Fruit fly (Drosophila melanogaster) whole organism, embryonic: ENCODE results near the gene CycB3.
A peak's percentile ranks its signal among the peaks of the same experiment; 100 is the strongest.

Source experiments
- CG10543 ChIP-seq: fragments of 200-800 bp; sonication (Bioruptor generic); optimal IDR thresholded peaks from 3 replicates; lab custom pipeline; 2017; ENCODE audit warnings: missing biosample characterization, mild to moderate bottlenecking, missing genetic modification characterization, moderate library complexity
- CG11456 ChIP-seq: fragments of 200-800 bp; sonication (Bioruptor generic); IDR thresholded peaks from 3 replicates; pipeline ENCODE4 v1.3.6; 2022; ENCODE audit warnings: missing biosample characterization, missing genetic modification characterization
- CG11695 ChIP-seq: fragments of 200-800 bp; sonication (Bioruptor generic); IDR thresholded peaks from 3 replicates; pipeline ENCODE4 v1.3.6; 2022; ENCODE audit warnings: missing biosample characterization, missing genetic modification characterization
- CG12104 ChIP-seq: fragments of 200-800 bp; sonication (Bioruptor generic); optimal IDR thresholded peaks from 3 replicates; lab custom pipeline; 2016; ENCODE audit warnings: missing biosample characterization, missing genetic modification characterization
- CG12299 ChIP-seq: fragments of 200-800 bp; sonication (Bioruptor generic); optimal IDR thresholded peaks from 2 replicates; lab custom pipeline; 2018; ENCODE audit warnings: missing biosample characterization, mild to moderate bottlenecking, missing genetic modification characterization
- CG1233 ChIP-seq: fragments of 200-800 bp; sonication (Bioruptor generic); optimal IDR thresholded peaks from 4 replicates; lab custom pipeline; 2018; ENCODE audit warnings: missing biosample characterization, mild to moderate bottlenecking, missing genetic modification characterization
- CG14667 ChIP-seq: fragments of 200-800 bp; sonication (Bioruptor generic); IDR thresholded peaks from 2 replicates; pipeline ENCODE4 v1.3.6; 2022; ENCODE audit warnings: missing biosample characterization, missing genetic modification characterization
- CG14965 ChIP-seq: fragments of 200-800 bp; sonication (Bioruptor generic); optimal IDR thresholded peaks from 2 replicates; lab custom pipeline; 2016; ENCODE audit warnings: missing biosample characterization, missing genetic modification characterization, borderline replicate concordance
- CG15479 ChIP-seq: fragments of 200-800 bp; sonication (Bioruptor generic); optimal IDR thresholded peaks from 3 replicates; lab custom pipeline; 2019; ENCODE audit warnings: missing biosample characterization, mild to moderate bottlenecking, missing genetic modification characterization, moderate library complexity
- CG1832 ChIP-seq: fragments of 200-800 bp; sonication (Bioruptor generic); optimal IDR thresholded peaks from 2 replicates; lab custom pipeline; 2017; ENCODE audit warnings: missing biosample characterization, mild to moderate bottlenecking, missing genetic modification characterization, inconsistent platforms
- CG30403 ChIP-seq: fragments of 200-800 bp; sonication (Bioruptor generic); optimal IDR thresholded peaks from 3 replicates; lab custom pipeline; 2016; ENCODE audit warnings: missing biosample characterization, missing genetic modification characterization
- CG32767 ChIP-seq: fragments of 200-800 bp; sonication (Bioruptor generic); IDR thresholded peaks from 2 replicates; pipeline ENCODE4 v1.3.6; 2022; ENCODE audit warnings: missing biosample characterization, missing genetic modification characterization
- CG33213 ChIP-seq: fragments of 200-800 bp; sonication (Bioruptor generic); optimal IDR thresholded peaks from 3 replicates; lab custom pipeline; 2016; ENCODE audit warnings: missing biosample characterization, missing genetic modification characterization
- CG3995 ChIP-seq: fragments of 200-800 bp; sonication (Bioruptor generic); optimal IDR thresholded peaks from 3 replicates; lab custom pipeline; 2016; ENCODE audit warnings: missing biosample characterization, missing genetic modification characterization
- CG4424 ChIP-seq: fragments of 200-800 bp; sonication (Bioruptor generic); optimal IDR thresholded peaks from 3 replicates; lab custom pipeline; 2016; ENCODE audit warnings: missing biosample characterization, missing genetic modification characterization
- CG6175 ChIP-seq: fragments of 200-800 bp; sonication (Bioruptor generic); IDR thresholded peaks from 3 replicates; pipeline ENCODE4 v1.3.6; 2022; ENCODE audit warnings: missing biosample characterization, missing genetic modification characterization
- Dp ChIP-seq: fragments of 200-800 bp; sonication (Bioruptor generic); optimal IDR thresholded peaks from 2 replicates; lab custom pipeline; 2018; ENCODE audit warnings: missing biosample characterization, mild to moderate bottlenecking, missing genetic modification characterization, moderate library complexity
- Drgx ChIP-seq: fragments of 200-800 bp; sonication (Bioruptor generic); IDR thresholded peaks from 2 replicates; pipeline ENCODE4 v1.3.6; 2022; ENCODE audit warnings: missing biosample characterization, missing genetic modification characterization
- ERR ChIP-seq: fragments of 200-800 bp; sonication (Bioruptor generic); optimal IDR thresholded peaks from 2 replicates; lab custom pipeline; 2016; ENCODE audit warnings: missing biosample characterization, missing genetic modification characterization
- Eip74EF ChIP-seq, 2 experiments: fragments of 200-800 bp in 1 of 2; fragments of >200 bp in 1 of 2; sonication (Bioruptor generic) in 1 of 2; optimal IDR thresholded peaks; 2 replicates each; lab custom pipeline; 2017 to 2019; ENCODE audit warnings: missing biosample characterization in 2 of 2, missing genetic modification characterization in 2 of 2, mild to moderate bottlenecking in 1 of 2, moderate library complexity in 1 of 2
- Fer2 ChIP-seq: fragments of 200-800 bp; sonication (Bioruptor generic); optimal IDR thresholded peaks from 2 replicates; lab custom pipeline; 2018; ENCODE audit warnings: missing biosample characterization, mild to moderate bottlenecking, missing genetic modification characterization, moderate library complexity
- Hmr ChIP-seq: fragments of 200-800 bp; sonication (Bioruptor generic); optimal IDR thresholded peaks from 3 replicates; lab custom pipeline; 2017; ENCODE audit warnings: mild to moderate bottlenecking, missing biosample characterization, missing genetic modification reagents, missing genetic modification characterization
- Hr51 ChIP-seq, 2 experiments: fragments of 200-800 bp; sonication (Bioruptor generic); optimal IDR thresholded peaks; 2 replicates in 1 of 2; 3 replicates in 1 of 2; lab custom pipeline; 2016 to 2018; ENCODE audit warnings: missing biosample characterization in 2 of 2, missing genetic modification characterization in 2 of 2, mild to moderate bottlenecking in 1 of 2, moderate library complexity in 1 of 2
- Lhr ChIP-seq: fragments of 200-800 bp; sonication (Bioruptor generic); optimal IDR thresholded peaks from 3 replicates; lab custom pipeline; 2017; ENCODE audit warnings: mild to moderate bottlenecking, missing biosample characterization, missing genetic modification reagents, missing genetic modification characterization
- PHDP ChIP-seq: fragments of 200-800 bp; sonication (Bioruptor generic); optimal IDR thresholded peaks from 3 replicates; lab custom pipeline; 2018; ENCODE audit warnings: missing biosample characterization, mild to moderate bottlenecking, missing genetic modification characterization, moderate library complexity
- Ravus ChIP-seq: fragments of 200-800 bp; sonication (Bioruptor generic); IDR thresholded peaks from 2 replicates; pipeline ENCODE4 v1.3.6; 2022; ENCODE audit warnings: missing biosample characterization, missing genetic modification characterization
- Scr ChIP-seq: fragments of 200-800 bp; sonication (Bioruptor generic); IDR thresholded peaks from 2 replicates; pipeline ENCODE4 v1.3.6; 2022; ENCODE audit warnings: missing biosample characterization, missing genetic modification characterization; ENCODE audit not compliant: partially characterized antibody
- Side ChIP-seq: fragments of 200-800 bp; sonication (Bioruptor generic); optimal IDR thresholded peaks from 2 replicates; lab custom pipeline; 2016; ENCODE audit warnings: missing biosample characterization, missing genetic modification characterization
- Sox100B ChIP-seq: fragments of 200-800 bp; sonication (Bioruptor generic); optimal IDR thresholded peaks from 3 replicates; lab custom pipeline; 2018; ENCODE audit warnings: missing biosample characterization, mild to moderate bottlenecking, missing genetic modification characterization
- Taf1 ChIP-seq: fragments of 200-800 bp; sonication (Bioruptor generic); IDR thresholded peaks from 2 replicates; pipeline ENCODE4 v1.3.6; 2022; ENCODE audit warnings: missing biosample characterization, missing genetic modification characterization
- abd-A ChIP-seq: fragments of 200-800 bp; sonication (Bioruptor generic); optimal IDR thresholded peaks from 3 replicates; lab custom pipeline; 2019; ENCODE audit warnings: missing biosample characterization, mild to moderate bottlenecking, missing genetic modification characterization, moderate library complexity
- chinmo ChIP-seq: fragments of 200-800 bp; sonication (Bioruptor generic); IDR thresholded peaks from 4 replicates; pipeline ENCODE4 v1.3.6; 2022; ENCODE audit warnings: missing biosample characterization, missing genetic modification characterization; ENCODE audit not compliant: partially characterized antibody
- crc ChIP-seq: fragments of 200-800 bp; sonication (Bioruptor generic); optimal IDR thresholded peaks from 2 replicates; lab custom pipeline; 2016; ENCODE audit warnings: missing biosample characterization, missing genetic modification characterization
- croc ChIP-seq: fragments of 200-800 bp; sonication (Bioruptor generic); conservative IDR thresholded peaks from 3 replicates; pipeline ENCODE4 v1.3.6; 2022; ENCODE audit warnings: missing biosample characterization, missing genetic modification characterization
- dmrt11E ChIP-seq: fragments of 200-800 bp; sonication (Bioruptor generic); optimal IDR thresholded peaks from 3 replicates; lab custom pipeline; 2018; ENCODE audit warnings: missing biosample characterization, mild to moderate bottlenecking, missing genetic modification characterization, moderate library complexity
- ems ChIP-seq: fragments of 200-800 bp; sonication (Bioruptor generic); optimal IDR thresholded peaks from 3 replicates; lab custom pipeline; 2016; ENCODE audit warnings: missing biosample characterization, missing genetic modification characterization
- esg ChIP-seq: fragments of 200-800 bp; sonication (Bioruptor generic); conservative IDR thresholded peaks from 2 replicates; pipeline ENCODE4 v1.3.6; 2022; ENCODE audit warnings: missing biosample characterization, missing genetic modification characterization
- ewg ChIP-seq: fragments of 200-800 bp; sonication (Bioruptor generic); optimal IDR thresholded peaks from 3 replicates; lab custom pipeline; 2017; ENCODE audit warnings: mild to moderate bottlenecking, missing biosample characterization, missing genetic modification reagents, missing genetic modification characterization
- ftz-f1 ChIP-seq: fragments of 200-800 bp; sonication (Bioruptor generic); optimal IDR thresholded peaks from 2 replicates; lab custom pipeline; 2016; ENCODE audit warnings: missing biosample characterization, missing genetic modification characterization
- klu ChIP-seq: fragments of 200-800 bp; sonication (Bioruptor generic); IDR thresholded peaks from 2 replicates; pipeline ENCODE4 v1.3.6; 2022; ENCODE audit warnings: missing biosample characterization, missing genetic modification characterization
- nerfin-1 ChIP-seq: fragments of 200-800 bp; sonication (Bioruptor generic); optimal IDR thresholded peaks from 3 replicates; lab custom pipeline; 2019; ENCODE audit warnings: missing biosample characterization, mild to moderate bottlenecking, missing genetic modification characterization, moderate library complexity
- pros ChIP-seq: fragments of 200-800 bp; sonication (Bioruptor generic); optimal IDR thresholded peaks from 3 replicates; lab custom pipeline; 2019; ENCODE audit warnings: missing biosample characterization, mild to moderate bottlenecking, missing genetic modification characterization, moderate library complexity
- seq ChIP-seq: fragments of 200-800 bp; sonication (Bioruptor generic); IDR thresholded peaks from 2 replicates; pipeline ENCODE4 v1.3.6; 2022; ENCODE audit warnings: missing biosample characterization, missing genetic modification characterization
- sisA ChIP-seq: fragments of 200-800 bp; sonication (Bioruptor generic); IDR thresholded peaks from 2 replicates; pipeline ENCODE4 v1.3.6; 2022; ENCODE audit warnings: missing biosample characterization, missing genetic modification characterization
- stc ChIP-seq: fragments of 200-800 bp; sonication (Bioruptor generic); IDR thresholded peaks from 2 replicates; pipeline ENCODE4 v1.3.6; 2022; ENCODE audit warnings: missing biosample characterization, missing genetic modification characterization
- tin ChIP-seq: fragments of 200-800 bp; sonication (Bioruptor generic); optimal IDR thresholded peaks from 3 replicates; lab custom pipeline; 2016; ENCODE audit warnings: missing biosample characterization, missing genetic modification characterization
- trem ChIP-seq: fragments of 200-800 bp; optimal IDR thresholded peaks from 3 replicates; lab custom pipeline; 2019; ENCODE audit warnings: missing biosample characterization, mild to moderate bottlenecking, missing genetic modification characterization, moderate library complexity
- twi ChIP-seq: fragments of 200-800 bp; optimal IDR thresholded peaks from 2 replicates; lab custom pipeline; 2019; ENCODE audit warnings: missing biosample characterization, mild to moderate bottlenecking, missing genetic modification characterization, moderate library complexity
- usp ChIP-seq: fragments of >200 bp; optimal IDR thresholded peaks from 2 replicates; lab custom pipeline; 2017; ENCODE audit warnings: missing biosample characterization, missing genetic modification characterization

The CycB3 gene

dm6 chr3R:24893320-24893955 is 22.8 kb upstream of the CycB3 start (continued):
- peak; percentile 32 for TF ChIP-seq Lhr (GFP tag; lab: Kevin White, UChicago)
- no peak for TF ChIP-seq PHDP (tag; lab: Kevin White, UChicago)
- peak; percentile 81 for TF ChIP-seq nerfin-1
- TF ChIP-seq Side (GFP tag; lab: Kevin White, UChicago): no peak
- peak; percentile 93 for TF ChIP-seq Sox100B (GFP tag; lab: Kevin White, UChicago)
- no peak for TF ChIP-seq Dp (GFP tag; lab: Kevin White, UChicago)
- no peak for TF ChIP-seq CG10543 (GFP tag; lab: Kevin White, UChicago)
- peak; percentile 37 for TF ChIP-seq Fer2 (tag; lab: Kevin White, UChicago)
- TF ChIP-seq Drgx (GFP tag; lab: Robert Waterston, UW): peak; percentile 84
- TF ChIP-seq chinmo (GFP tag; lab: Robert Waterston, UW): peak; percentile 56; the same call in 1 of the 4 replicates
- peak; percentile 85 for TF ChIP-seq CG11695 (GFP tag; lab: Robert Waterston, UW)
- no peak for TF ChIP-seq ERR (GFP tag; lab: Kevin White, UChicago)
- no peak for TF ChIP-seq CG14965 (GFP tag; lab: Kevin White, UChicago)
- TF ChIP-seq CG12104 (GFP tag; lab: Kevin White, UChicago): peak; percentile 68
- no peak for TF ChIP-seq crc (GFP tag; lab: Kevin White, UChicago)
- TF ChIP-seq usp (GFP tag; lab: Kevin White, UChicago): no peak
- peak; percentile 52 for TF ChIP-seq tin (GFP tag; lab: Kevin White, UChicago)
- no peak for TF ChIP-seq Scr
- TF ChIP-seq Eip74EF (GFP tag; optimal IDR thresholded peaks at IDR 0.05; lab: Kevin White, UChicago): peak in 1 of 2 experiments; percentile 86
- no peak; the same call in 1 of the 2 replicates for TF ChIP-seq stc (GFP tag; lab: Robert Waterston, UW)
- 0 out of 2 replicates have a peak, but pooled peaks have one; percentile 45 for TF ChIP-seq seq (GFP tag; lab: Robert Waterston, UW)
- TF ChIP-seq CG1832 (GFP tag; lab: Kevin White, UChicago): no peak
- TF ChIP-seq CG1233: peak; percentile 74
- peak in 1 of 2 experiments; percentile 86 for TF ChIP-seq Hr51 (GFP tag; optimal IDR thresholded peaks at IDR 0.05; lab: Kevin White, UChicago)
- TF ChIP-seq CG4424 (GFP tag; lab: Kevin White, UChicago): peak; percentile 76
- TF ChIP-seq CG15479 (GFP tag; lab: Kevin White, UChicago): no peak
- TF ChIP-seq CG12299: peak; percentile 75
- TF ChIP-seq croc (GFP tag; lab: Robert Waterston, UW): peak; percentile 74
- no peak for TF ChIP-seq CG6175 (GFP tag; lab: Robert Waterston, UW)
- TF ChIP-seq Taf1 (GFP tag; lab: Robert Waterston, UW): no peak
- peak; percentile 60; the same call in 1 of the 2 replicates for TF ChIP-seq klu (GFP tag; lab: Robert Waterston, UW)
- no peak for TF ChIP-seq ftz-f1 (GFP tag; lab: Kevin White, UChicago)
- TF ChIP-seq sisA (GFP tag; lab: Robert Waterston, UW): peak; percentile 68
- TF ChIP-seq Hmr (GFP tag; lab: Kevin White, UChicago): peak; percentile 66
- TF ChIP-seq dmrt11E (tag; lab: Kevin White, UChicago): peak; percentile 90
- no peak for TF ChIP-seq CG3995
- TF ChIP-seq Ravus (GFP tag; lab: Robert Waterston, UW): peak; percentile 17
- TF ChIP-seq CG11456 (GFP tag; lab: Robert Waterston, UW): no peak
- TF ChIP-seq CG32767 (GFP tag; lab: Robert Waterston, UW): peak; percentile 84
- TF ChIP-seq ems (GFP tag; lab: Kevin White, UChicago): no peak
- no peak for TF ChIP-seq twi
- no peak for TF ChIP-seq CG33213 (GFP tag; lab: Kevin White, UChicago)
- peak; percentile 85 for TF ChIP-seq CG30403 (GFP tag; lab: Kevin White, UChicago)
- peak; percentile 49; the same call in 1 of the 2 replicates for TF ChIP-seq CG14667
- peak; percentile 90 for TF ChIP-seq trem (tag; lab: Kevin White, UChicago)
- TF ChIP-seq ewg (GFP tag; lab: Kevin White, UChicago): peak; percentile 31
- TF ChIP-seq pros: peak; percentile 47
- no peak for TF ChIP-seq abd-A
- TF ChIP-seq esg (GFP tag; lab: Robert Waterston, UW): peak; percentile 64
